Worm (Caenorhabditis elegans): ENCODE data around the gene Y51B9A.7.

DNA sequence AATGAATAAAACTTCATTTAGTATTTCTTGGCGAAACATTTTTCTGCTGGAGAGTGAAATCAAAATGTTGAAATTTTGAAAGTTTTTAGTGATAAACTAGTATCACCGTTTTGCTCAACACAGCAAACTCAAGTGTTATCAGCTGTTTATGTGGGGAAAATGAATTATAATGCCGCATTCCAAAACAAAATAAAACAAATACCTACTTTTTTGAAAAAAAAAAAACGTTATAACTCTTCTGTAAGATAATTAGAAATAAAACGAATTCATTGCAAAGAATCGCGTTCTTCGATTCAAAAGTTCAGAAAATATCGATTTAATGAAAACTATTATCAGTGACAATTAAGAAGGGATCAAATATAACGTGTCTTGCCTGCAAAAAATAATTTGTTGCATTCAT, 2.4 kb upstream of the Y51B9A.7 start, which contains the start of gene Y51B9A.9:
- TF ChIP-seq nhr-237 (tag; optimal IDR thresholded peaks at IDR 0.05) (no peak), pqm-1 (tag; optimal IDR thresholded peaks at IDR 0.05) (no peak), nhr-28 (tag; optimal IDR thresholded peaks at IDR 0.05) (no peak), unc-62 (GFP tag; optimal IDR thresholded peaks at IDR 0.05) (no peak), nhr-12 (tag; optimal IDR thresholded peaks at IDR 0.05) (no peak), tlp-1 (tag; optimal IDR thresholded peaks at IDR 0.05) (no peak), nhr-77 (tag; optimal IDR thresholded peaks at IDR 0.05) (no peak)

All from whole organism, L1 larva.